Fruit fly (Drosophila melanogaster) whole organism, embryonic: ENCODE results near the gene CG7551.
A peak's percentile ranks its signal among the peaks of the same experiment; 100 is the strongest.

Experiments
- ATbp ChIP-seq: fragments of 200-800 bp; sonication (Bioruptor generic); optimal IDR thresholded peaks from 2 replicates; lab custom pipeline; 2017; ENCODE audit warnings: missing biosample characterization, mild to moderate bottlenecking, missing genetic modification characterization, missing genetic modification reagents
- Antp ChIP-seq: fragments of 200-800 bp; sonication (Bioruptor generic); optimal IDR thresholded peaks from 3 replicates; lab custom pipeline; 2016; ENCODE audit warnings: missing biosample characterization, missing genetic modification characterization
- Blimp-1 ChIP-seq: fragments of 200-800 bp; sonication (Bioruptor generic); optimal IDR thresholded peaks from 3 replicates; lab custom pipeline; 2018; ENCODE audit warnings: missing biosample characterization, missing genetic modification characterization, mild to moderate bottlenecking, moderate library complexity, missing genetic modification reagents
- C15 ChIP-seq: fragments of 200-800 bp; sonication (Bioruptor generic); IDR thresholded peaks from 3 replicates; pipeline ENCODE4 v1.3.6; 2022; ENCODE audit warnings: missing biosample characterization, missing genetic modification characterization
- CG10267 ChIP-seq: fragments of 200-800 bp; sonication (Bioruptor generic); optimal IDR thresholded peaks from 2 replicates; lab custom pipeline; 2018; ENCODE audit warnings: missing biosample characterization, mild to moderate bottlenecking, missing genetic modification characterization, moderate library complexity
- CG10979 ChIP-seq: fragments of 200-800 bp; sonication (Bioruptor generic); optimal IDR thresholded peaks from 2 replicates; lab custom pipeline; 2018; ENCODE audit warnings: missing biosample characterization, mild to moderate bottlenecking, missing genetic modification characterization, moderate library complexity
- CG12104 ChIP-seq: fragments of 200-800 bp; sonication (Bioruptor generic); optimal IDR thresholded peaks from 3 replicates; lab custom pipeline; 2016; ENCODE audit warnings: missing biosample characterization, missing genetic modification characterization
- CG12391 ChIP-seq: fragments of 200-800 bp; sonication (Bioruptor generic); optimal IDR thresholded peaks from 3 replicates; lab custom pipeline; 2018; ENCODE audit warnings: missing biosample characterization, mild to moderate bottlenecking, missing genetic modification characterization, moderate library complexity
- CG12659 ChIP-seq: fragments of 200-800 bp; sonication (Bioruptor generic); optimal IDR thresholded peaks from 3 replicates; lab custom pipeline; 2017; ENCODE audit warnings: mild to moderate bottlenecking, missing biosample characterization, missing genetic modification reagents, missing genetic modification characterization
- CG14710 ChIP-seq: fragments of 200-800 bp; sonication (Bioruptor generic); optimal IDR thresholded peaks from 3 replicates; lab custom pipeline; 2019; ENCODE audit warnings: missing biosample characterization, mild to moderate bottlenecking, missing genetic modification characterization, moderate library complexity
- CG1529 ChIP-seq: fragments of 200-800 bp; sonication (Bioruptor generic); optimal IDR thresholded peaks from 3 replicates; lab custom pipeline; 2018; ENCODE audit warnings: missing biosample characterization, missing genetic modification characterization
- CG1647 ChIP-seq: fragments of 200-800 bp; sonication (Bioruptor generic); optimal IDR thresholded peaks from 3 replicates; lab custom pipeline; 2016; ENCODE audit warnings: missing biosample characterization, missing genetic modification characterization
- CG17361 ChIP-seq: fragments of 200-800 bp; sonication (Bioruptor generic); IDR thresholded peaks from 3 replicates; pipeline ENCODE4 v1.3.6; 2022; ENCODE audit warnings: missing biosample characterization, missing genetic modification characterization
- CG17385 ChIP-seq: fragments of 200-800 bp; sonication (Bioruptor generic); optimal IDR thresholded peaks from 3 replicates; lab custom pipeline; 2018; ENCODE audit warnings: missing biosample characterization, mild to moderate bottlenecking, missing genetic modification characterization
- CG18599 ChIP-seq: fragments of 200-800 bp; sonication (Bioruptor generic); optimal IDR thresholded peaks from 3 replicates; lab custom pipeline; 2017; ENCODE audit warnings: missing biosample characterization, missing genetic modification characterization, mild to moderate bottlenecking, moderate library complexity, missing genetic modification reagents
- CG2202 ChIP-seq: fragments of 200-800 bp; sonication (Bioruptor generic); optimal IDR thresholded peaks from 2 replicates; lab custom pipeline; 2018; ENCODE audit warnings: missing biosample characterization, mild to moderate bottlenecking, missing genetic modification characterization
- CG2712 ChIP-seq: fragments of 200-800 bp; optimal IDR thresholded peaks from 3 replicates; lab custom pipeline; 2019; ENCODE audit warnings: missing biosample characterization, mild to moderate bottlenecking, missing genetic modification characterization, moderate library complexity
- CG30020 ChIP-seq: fragments of 200-800 bp; optimal IDR thresholded peaks from 2 replicates; lab custom pipeline; 2019; ENCODE audit warnings: missing biosample characterization, mild to moderate bottlenecking, missing genetic modification characterization, moderate library complexity
- CG30403 ChIP-seq: fragments of 200-800 bp; sonication (Bioruptor generic); optimal IDR thresholded peaks from 3 replicates; lab custom pipeline; 2016; ENCODE audit warnings: missing biosample characterization, missing genetic modification characterization
- CG5180 ChIP-seq: fragments of 200-800 bp; sonication (Bioruptor generic); optimal IDR thresholded peaks from 3 replicates; lab custom pipeline; 2017; ENCODE audit warnings: missing biosample characterization, missing genetic modification characterization, mild to moderate bottlenecking, moderate library complexity, missing genetic modification reagents
- CG6689 ChIP-seq: fragments of 200-800 bp; sonication (Bioruptor generic); IDR thresholded peaks from 2 replicates; pipeline ENCODE4 v1.3.6; 2022; ENCODE audit warnings: missing biosample characterization, missing genetic modification characterization
- D ChIP-seq, 2 experiments: fragments of 200-800 bp in 1 of 2; fragments of >200 bp in 1 of 2; sonication (Bioruptor generic) in 1 of 2; optimal IDR thresholded peaks; 2 replicates in 1 of 2; 3 replicates in 1 of 2; lab custom pipeline; 2017; ENCODE audit warnings: mild to moderate bottlenecking in 1 of 2, missing biosample characterization in 1 of 2, missing genetic modification characterization in 1 of 2, missing genetic modification reagents in 1 of 2
- D19A ChIP-seq: fragments of 200-800 bp; optimal IDR thresholded peaks from 3 replicates; lab custom pipeline; 2019; ENCODE audit warnings: missing biosample characterization, mild to moderate bottlenecking, missing genetic modification characterization, moderate library complexity
- E2f1 ChIP-seq: fragments of 200-800 bp; sonication (Bioruptor generic); IDR thresholded peaks from 2 replicates; pipeline ENCODE4 v1.3.6; 2022; ENCODE audit warnings: missing biosample characterization, missing genetic modification characterization
- Gsc ChIP-seq: fragments of 200-800 bp; sonication (Bioruptor generic); IDR thresholded peaks from 2 replicates; pipeline ENCODE4 v1.3.6; 2022; ENCODE audit warnings: missing biosample characterization, missing genetic modification characterization
- Med ChIP-seq: fragments of 200-800 bp; sonication (Bioruptor generic); peaks from one replicate; lab custom pipeline; 2016; ENCODE audit warnings: missing biosample characterization, missing genetic modification characterization, mild to moderate bottlenecking, inconsistent platforms, moderate library complexity
- Mes4 ChIP-seq: fragments of 200-800 bp; sonication (Bioruptor generic); optimal IDR thresholded peaks from 2 replicates; lab custom pipeline; 2016; ENCODE audit warnings: missing biosample characterization, missing genetic modification characterization
- NC2β ChIP-seq: fragments of 200-800 bp; sonication (Bioruptor generic); optimal IDR thresholded peaks from 2 replicates; lab custom pipeline; 2016; ENCODE audit warnings: missing biosample characterization, missing genetic modification characterization
- Nf-YA ChIP-seq: fragments of 200-800 bp; sonication (Bioruptor generic); IDR thresholded peaks from 2 replicates; pipeline ENCODE4 v1.3.6; 2022; ENCODE audit warnings: missing biosample characterization, missing genetic modification characterization
- Oli ChIP-seq: fragments of 200-800 bp; sonication (Bioruptor generic); optimal IDR thresholded peaks from 2 replicates; lab custom pipeline; 2018; ENCODE audit warnings: missing biosample characterization, mild to moderate bottlenecking, missing genetic modification characterization, moderate library complexity
- PHDP ChIP-seq: fragments of 200-800 bp; sonication (Bioruptor generic); optimal IDR thresholded peaks from 3 replicates; lab custom pipeline; 2018; ENCODE audit warnings: missing biosample characterization, mild to moderate bottlenecking, missing genetic modification characterization, moderate library complexity
- Taf1 ChIP-seq: fragments of 200-800 bp; sonication (Bioruptor generic); IDR thresholded peaks from 2 replicates; pipeline ENCODE4 v1.3.6; 2022; ENCODE audit warnings: missing biosample characterization, missing genetic modification characterization
- ase ChIP-seq: fragments of 200-800 bp; sonication (Bioruptor generic); IDR thresholded peaks from 3 replicates; pipeline ENCODE4 v1.3.6; 2022; ENCODE audit warnings: missing biosample characterization, missing genetic modification characterization
- az2 ChIP-seq: fragments of 200-800 bp; sonication (Bioruptor generic); optimal IDR thresholded peaks from 3 replicates; lab custom pipeline; 2016; ENCODE audit warnings: missing biosample characterization, missing genetic modification characterization
- bab2 ChIP-seq: fragments of 200-800 bp; sonication (Bioruptor generic); optimal IDR thresholded peaks from 2 replicates; lab custom pipeline; 2016; ENCODE audit warnings: missing biosample characterization, missing genetic modification characterization
- dmrt11E ChIP-seq: fragments of 200-800 bp; sonication (Bioruptor generic); optimal IDR thresholded peaks from 3 replicates; lab custom pipeline; 2018; ENCODE audit warnings: missing biosample characterization, mild to moderate bottlenecking, missing genetic modification characterization, moderate library complexity
- hkb ChIP-seq, 2 experiments: fragments of 200-800 bp in 1 of 2; fragments of >200 bp in 1 of 2; sonication (Bioruptor generic) in 1 of 2; IDR thresholded peaks in 1 of 2; optimal IDR thresholded peaks in 1 of 2; 2 replicates each; pipeline versions ENCODE4 v1.3.6 to Lab custom; 2017 to 2022; ENCODE audit warnings: missing biosample characterization in 1 of 2, missing genetic modification characterization in 1 of 2
- lab ChIP-seq: fragments of 200-800 bp; sonication (Bioruptor generic); optimal IDR thresholded peaks from 3 replicates; lab custom pipeline; 2017; ENCODE audit warnings: missing biosample characterization, missing genetic modification characterization, mild to moderate bottlenecking, moderate library complexity, missing genetic modification reagents
- luna ChIP-seq: fragments of 200-800 bp; sonication (Bioruptor generic); optimal IDR thresholded peaks from 2 replicates; lab custom pipeline; 2016; ENCODE audit warnings: missing biosample characterization, missing genetic modification characterization
- otp ChIP-seq: fragments of 200-800 bp; sonication (Bioruptor generic); IDR thresholded peaks from 3 replicates; pipeline ENCODE4, ENCODE4 v1.3.6; 2022; ENCODE audit warnings: missing biosample characterization, missing genetic modification characterization
- pan ChIP-seq, 4 experiments: fragments of >200 bp in 3 of 4; fragments of 200-800 bp in 1 of 4; sonication (Bioruptor generic) in 1 of 4; optimal IDR thresholded peaks in 3 of 4; IDR thresholded peaks in 1 of 4; 2 replicates each; pipeline versions ENCODE4 v1.3.6 to Lab custom; 2017 to 2022; ENCODE audit warnings: missing biosample characterization in 2 of 4, missing genetic modification characterization in 2 of 4, mixed read lengths in 1 of 4
- row ChIP-seq: fragments of 200-800 bp; sonication (Bioruptor generic); IDR thresholded peaks from 3 replicates; pipeline ENCODE4 v1.3.6; 2022; ENCODE audit warnings: missing biosample characterization, missing genetic modification characterization
- sens ChIP-seq: fragments of 200-800 bp; sonication (Bioruptor generic); peaks from one replicate; lab custom pipeline; 2016; ENCODE audit warnings: missing biosample characterization, missing genetic modification characterization
- twi ChIP-seq: fragments of 200-800 bp; optimal IDR thresholded peaks from 2 replicates; lab custom pipeline; 2019; ENCODE audit warnings: missing biosample characterization, mild to moderate bottlenecking, missing genetic modification characterization, moderate library complexity
- wor ChIP-seq: fragments of 200-800 bp; sonication (Bioruptor generic); IDR thresholded peaks from 2 replicates; pipeline ENCODE4 v1.3.6; 2022; ENCODE audit warnings: missing biosample characterization, missing genetic modification characterization
- zen2 ChIP-seq: fragments of 200-800 bp; sonication (Bioruptor generic); IDR thresholded peaks from 3 replicates; pipeline ENCODE4 v1.3.6; 2022; ENCODE audit warnings: missing biosample characterization, missing genetic modification characterization; ENCODE audit not compliant: partially characterized antibody
- zfh1 ChIP-seq: fragments of 200-800 bp; sonication (Bioruptor generic); IDR thresholded peaks from 3 replicates; pipeline ENCODE4 v1.3.6; 2022; ENCODE audit warnings: missing biosample characterization, missing genetic modification characterization

Gene CG7551

DNA sequence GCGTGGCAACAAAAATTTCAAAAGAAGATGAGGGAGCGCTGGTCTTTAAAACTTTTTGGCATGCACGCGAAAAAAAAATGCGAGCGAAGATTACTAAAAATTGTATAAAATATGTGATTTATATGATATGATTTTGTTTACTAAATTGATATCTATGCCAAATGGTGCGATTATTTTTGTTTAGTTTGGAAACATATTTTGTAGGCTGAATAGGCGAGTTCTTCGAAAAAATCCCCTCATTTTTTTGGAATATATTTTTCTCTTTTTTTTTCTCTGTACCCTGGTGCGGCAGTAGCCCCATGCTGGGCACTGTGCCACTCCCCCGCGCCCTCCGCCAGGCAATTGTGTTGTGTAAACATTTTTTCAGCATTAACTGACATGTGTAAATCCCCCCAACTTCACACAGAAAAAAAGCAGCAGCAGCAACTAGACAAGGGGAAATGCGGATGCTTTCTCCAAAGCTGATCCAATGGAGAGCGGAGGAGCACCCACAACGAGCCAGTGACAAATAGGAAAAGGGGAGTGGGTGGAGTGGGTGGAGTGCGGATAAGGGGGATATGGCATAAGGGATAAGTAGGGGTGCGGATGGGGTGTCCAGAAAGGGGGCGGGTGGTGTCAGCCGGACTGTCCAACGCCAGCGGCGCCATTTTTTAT, 27.8 kb downstream of the CG7551 start (continued):
- TF ChIP-seq CG12104 (GFP tag; lab: Kevin White, UChicago) (peak; percentile 44), CG10979 (tag; lab: Kevin White, UChicago) (peak; percentile 35), Taf1 (GFP tag; lab: Robert Waterston, UW) (no peak), CG2712 (tag; lab: Kevin White, UChicago) (peak; percentile 17), CG1529 (peak; percentile 12), CG5180 (no peak), Med (GFP tag; lab: Kevin White, UChicago) (peak; percentile 63), sens (GFP tag; lab: Kevin White, UChicago) (peak; percentile 82), CG6689 (GFP tag; lab: Robert Waterston, UW) (peak; percentile 37; the same call in 1 of the 2 replicates), PHDP (peak; percentile 5), CG30403 (peak; percentile 12), CG17385 (GFP tag; lab: Kevin White, UChicago) (peak; percentile 17), CG12659 (GFP tag; lab: Kevin White, UChicago) (no peak), CG12391 (tag; lab: Kevin White, UChicago) (peak; percentile 38), CG17361 (GFP tag; lab: Robert Waterston, UW) (peak; percentile 40; the same call in 2 of the 3 replicates), ase (0 out of 3 replicates have a peak, but pooled peaks have one; percentile 45), row (GFP tag; lab: Robert Waterston, UW) (peak; percentile 30; the same call in 2 of the 3 replicates), CG30020 (no peak), Oli (tag; lab: Kevin White, UChicago) (peak; percentile 12), Gsc (GFP tag; lab: Robert Waterston, UW) (no peak), NC2β (peak; percentile 9), Antp (GFP tag; lab: Kevin White, UChicago) (no peak), ATbp (GFP tag; lab: Kevin White, UChicago) (peak; percentile 26), Nf-YA (GFP tag; lab: Robert Waterston, UW) (no peak), Blimp-1 (peak; percentile 47), wor (GFP tag; lab: Robert Waterston, UW) (no peak), Mes4 (GFP tag; lab: Kevin White, UChicago) (no peak), otp (GFP tag; lab: Robert Waterston, UW) (peak; percentile 22; the same call in 1 of the 3 replicates), CG14710 (tag; lab: Kevin White, UChicago) (peak; percentile 13), zfh1 (GFP tag; lab: Robert Waterston, UW) (peak; percentile 42; the same call in 1 of the 3 replicates), dmrt11E (tag; lab: Kevin White, UChicago) (peak; percentile 26), zen2 (no peak), CG18599 (peak; percentile 5), pan (optimal IDR thresholded peaks at IDR 0.05; lab: Kevin White, UChicago) (no peak), pan (GFP tag; optimal IDR thresholded peaks at IDR 0.05 in 1 of 2, IDR thresholded peaks at IDR 0.05 in 1 of 2) (peak in 1 of 2 experiments; percentile 21), CG1647 (GFP tag; lab: Kevin White, UChicago) (no peak), E2f1 (GFP tag; lab: Robert Waterston, UW) (0 out of 2 replicates have a peak, but pooled peaks have one; percentile 22), CG10267 (tag; lab: Kevin White, UChicago) (peak; percentile 28), hkb (optimal IDR thresholded peaks at IDR 0.05; lab: Kevin White, UChicago) (no peak), hkb (GFP tag; IDR thresholded peaks at IDR 0.05; lab: Robert Waterston, UW) (0 out of 2 replicates have a peak, but pooled peaks have one; percentile 8), CG2202 (tag; lab: Kevin White, UChicago) (peak; percentile 25), twi (tag; lab: Kevin White, UChicago) (peak; percentile 14), lab (GFP tag; lab: Kevin White, UChicago) (peak; percentile 4), D (optimal IDR thresholded peaks at IDR 0.05; lab: Kevin White, UChicago) (no peak), D (GFP tag; optimal IDR thresholded peaks at IDR 0.05; lab: Kevin White, UChicago) (peak; percentile 36), D19A (peak; percentile 18), az2 (peak; percentile 40), luna (GFP tag; lab: Kevin White, UChicago) (no peak), bab2 (peak; percentile 7), C15 (GFP tag; lab: Robert Waterston, UW) (no peak)
